Worm (Caenorhabditis elegans) whole organism, L1 larva: ENCODE data around the gene capg-2.

ENCODE experiments used
- efl-1 ChIP-seq, 4 experiments: fragments of 150-350 bp; optimal IDR thresholded peaks in 3 of 4; peaks in 1 of 4; 1 replicate in 1 of 4; 2 replicates in 3 of 4; lab custom pipeline; 2014; ENCODE audit warnings: missing biosample characterization in 2 of 4, missing genetic modification characterization in 2 of 4, missing genetic modification reagents in 2 of 4
- egl-27 ChIP-seq, 2 experiments: fragments of 150-350 bp in 1 of 2; sonication (generic microtip); optimal IDR thresholded peaks; 3 replicates each; lab custom pipeline; 2017 to 2018; ENCODE audit warnings: missing biosample characterization in 2 of 2, missing genetic modification characterization in 2 of 2, missing genetic modification reagents in 2 of 2
- fkh-10 ChIP-seq: sonication (generic microtip); optimal IDR thresholded peaks from 2 replicates; lab custom pipeline; 2017; ENCODE audit warnings: missing biosample characterization, missing genetic modification reagents, missing genetic modification characterization
- isw-1 ChIP-seq: fragments of 200-800 bp; sonication (Bioruptor generic); IDR thresholded peaks from 2 replicates; pipeline ENCODE4 v1.3.6; 2022; ENCODE audit warnings: missing genetic modification characterization, missing compliant biosample characterization
- jun-1 ChIP-seq: fragments of 150-350 bp; optimal IDR thresholded peaks from 2 replicates; lab custom pipeline; 2014; ENCODE audit warnings: missing biosample characterization, missing genetic modification reagents, missing genetic modification characterization
- lin-35 ChIP-seq, 2 experiments: fragments of 150-350 bp; optimal IDR thresholded peaks; 2 replicates each; lab custom pipeline; 2014; ENCODE audit warnings: missing biosample characterization in 2 of 2, missing genetic modification characterization in 2 of 2, missing genetic modification reagents in 2 of 2
- mef-2 ChIP-seq: fragments of 150-350 bp; optimal IDR thresholded peaks from 2 replicates; lab custom pipeline; 2014; ENCODE audit warnings: missing biosample characterization, missing genetic modification characterization
- mep-1 ChIP-seq: fragments of 150-350 bp; optimal IDR thresholded peaks from 2 replicates; lab custom pipeline; 2014; ENCODE audit warnings: missing biosample characterization, missing genetic modification characterization
- nhr-12 ChIP-seq: sonication (generic microtip); optimal IDR thresholded peaks from 2 replicates; lab custom pipeline; 2017; ENCODE audit warnings: missing biosample characterization, missing genetic modification characterization
- nhr-28 ChIP-seq: fragments of 150-350 bp; optimal IDR thresholded peaks from 2 replicates; lab custom pipeline; 2014; ENCODE audit warnings: missing biosample characterization, missing genetic modification characterization
- nhr-76 ChIP-seq: sonication (generic microtip); optimal IDR thresholded peaks from 2 replicates; lab custom pipeline; 2017; ENCODE audit warnings: missing biosample characterization, missing genetic modification characterization
- nhr-77 ChIP-seq: fragments of 150-350 bp; optimal IDR thresholded peaks from 2 replicates; lab custom pipeline; 2014; ENCODE audit warnings: missing biosample characterization, missing genetic modification characterization
- zag-1 ChIP-seq: fragments of 150-350 bp; optimal IDR thresholded peaks from 2 replicates; lab custom pipeline; 2014; ENCODE audit warnings: missing biosample characterization, missing genetic modification characterization
- ztf-4 ChIP-seq: fragments of 150-350 bp; optimal IDR thresholded peaks from 2 replicates; lab custom pipeline; 2014; ENCODE audit warnings: missing biosample characterization, missing genetic modification characterization

ce11 chrV:12283187-12283586, 11.5 kb downstream of the capg-2 start, which contains the start of gene F55C5.10:
- TF ChIP-seq zag-1 (tag; lab: Kevin White, UChicago) (no peak), jun-1 (no peak), nhr-76 (no peak), isw-1 (GFP tag; lab: Robert Waterston, UW) (no peak), egl-27 (tag; optimal IDR thresholded peaks at IDR 0.05; lab: Kevin White, UChicago) (no peak), nhr-28 (tag; lab: Kevin White, UChicago) (no peak), lin-35 (GFP tag; optimal IDR thresholded peaks at IDR 0.05; lab: Kevin White, UChicago) (no peak), fkh-10 (no peak), nhr-12 (tag; lab: Kevin White, UChicago) (no peak), nhr-77 (no peak), efl-1 (optimal IDR thresholded peaks at IDR 0.05; lab: Kevin White, UChicago) (no peak), efl-1 (GFP tag; optimal IDR thresholded peaks at IDR 0.05 in 1 of 2; lab: Kevin White, UChicago) (no peak), mep-1 (tag; lab: Kevin White, UChicago) (no peak), mef-2 (tag; lab: Kevin White, UChicago) (no peak), ztf-4 (tag; lab: Kevin White, UChicago) (no peak)
